Fruit fly (Drosophila melanogaster): Measurements from ENCODE around the gene CG13074.

DNA sequence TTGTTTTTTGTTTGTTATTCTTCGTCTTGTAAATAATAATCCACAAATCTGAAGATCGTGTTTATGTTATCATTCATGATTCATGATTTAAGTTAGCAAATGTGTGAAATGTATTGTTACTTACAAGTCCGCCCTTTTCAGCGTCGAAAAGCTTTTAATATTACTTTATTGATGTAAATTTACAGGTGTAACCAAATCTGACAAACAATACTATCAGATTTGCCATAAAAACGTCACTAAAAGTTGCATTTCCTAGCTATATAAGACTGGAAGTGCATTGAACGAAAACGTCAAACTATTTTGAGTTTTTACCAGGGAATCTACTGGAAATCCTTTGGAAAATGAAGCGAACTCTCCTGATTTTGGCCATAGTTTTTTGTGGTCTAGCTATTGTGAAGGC lies 15.0 kb downstream of the CG13074 start, which contains the start of gene CG33258:
- TF ChIP-seq insv (optimal IDR thresholded peaks at IDR 0.05) (no peak), Myc (optimal IDR thresholded peaks at IDR 0.05) (no peak)

All from Kc167 (cell line).